Worm (Caenorhabditis elegans) whole organism, young adult: ENCODE data around the gene M02B7.7.

Experiments used
- B0035.1 ChIP-seq: sonication (generic microtip); optimal IDR thresholded peaks from 2 replicates; lab custom pipeline; 2016; ENCODE audit warnings: missing genetic modification characterization, mild to moderate bottlenecking, missing compliant biosample characterization, missing genotype, missing genetic modification reagents
- athp-1 ChIP-seq: sonication (generic microtip); optimal IDR thresholded peaks from 2 replicates; lab custom pipeline; 2017; ENCODE audit warnings: mild to moderate bottlenecking, missing genetic modification characterization, missing compliant biosample characterization
- ceh-27 ChIP-seq: fragments of 200-800 bp; sonication (Bioruptor generic); optimal IDR thresholded peaks from 2 replicates; lab custom pipeline; 2018; ENCODE audit warnings: mild to moderate bottlenecking, missing genetic modification characterization, moderate library complexity, missing compliant biosample characterization
- efl-1 ChIP-seq: fragments of 150-350 bp; optimal IDR thresholded peaks from 2 replicates; lab custom pipeline; 2014; ENCODE audit warnings: missing biosample characterization, missing genetic modification reagents, missing genetic modification characterization
- ets-4 ChIP-seq: fragments of 200-800 bp; sonication (Bioruptor generic); optimal IDR thresholded peaks from 2 replicates; lab custom pipeline; 2018; ENCODE audit warnings: mild to moderate bottlenecking, missing genetic modification characterization, missing compliant biosample characterization
- him-1 ChIP-seq: sonication (generic microtip); optimal IDR thresholded peaks from 2 replicates; lab custom pipeline; 2016; ENCODE audit warnings: missing genotype, missing genetic modification reagents, missing genetic modification characterization, missing compliant biosample characterization
- nhr-90 ChIP-seq: sonication (generic microtip); optimal IDR thresholded peaks from 2 replicates; lab custom pipeline; 2016; ENCODE audit warnings: missing genotype, mild to moderate bottlenecking, missing genetic modification characterization, missing compliant biosample characterization
- pha-4 ChIP-seq: fragments of 150-350 bp; sonication (generic microtip); optimal IDR thresholded peaks from 2 replicates; lab custom pipeline; 2014; ENCODE audit warnings: missing biosample characterization, missing genetic modification reagents, missing genetic modification characterization
- sea-2 ChIP-seq: fragments of 200-800 bp; sonication (Bioruptor generic); IDR thresholded peaks from 2 replicates; pipeline ENCODE4 v1.3.6; 2022; ENCODE audit warnings: missing genetic modification characterization, missing compliant biosample characterization
- ztf-22 ChIP-seq: fragments of 200-800 bp; sonication (Bioruptor generic); optimal IDR thresholded peaks from 2 replicates; lab custom pipeline; 2018; ENCODE audit warnings: mild to moderate bottlenecking, missing genetic modification characterization, moderate library complexity, missing compliant biosample characterization

ce11 chrIV:3843019-3843527 lies 36.1 kb upstream of the M02B7.7 start:
- TF ChIP-seq ceh-27 (GFP tag; lab: Kevin White, UChicago) (no peak), pha-4 (no peak), ets-4 (GFP tag; lab: Kevin White, UChicago) (no peak), efl-1 (no peak), sea-2 (no peak), B0035.1 (tag; lab: Kevin White, UChicago) (no peak), athp-1 (tag; lab: Kevin White, UChicago) (no peak), nhr-90 (tag; lab: Kevin White, UChicago) (no peak), ztf-22 (GFP tag; lab: Kevin White, UChicago) (no peak), him-1 (tag; lab: Kevin White, UChicago) (no peak)
